Fruit fly (Drosophila melanogaster): Measurements from ENCODE around the gene EloA.

EloA gene

dm6 chr3R:23284256-23284655 lies 32.9 kb downstream of the EloA start (continued):
- TF ChIP-seq H2.0 (GFP tag; IDR thresholded peaks at IDR 0.05) (no peak), pfk (GFP tag; optimal IDR thresholded peaks at IDR 0.05) (peak; percentile 29), NC2β (GFP tag; optimal IDR thresholded peaks at IDR 0.05) (no peak), sim (GFP tag; IDR thresholded peaks at IDR 0.05) (no peak), CG15479 (GFP tag; optimal IDR thresholded peaks at IDR 0.05) (no peak), inv (GFP tag; IDR thresholded peaks at IDR 0.05; ENCODE audit: partially characterized antibody) (no peak), CG2875 (GFP tag; optimal IDR thresholded peaks at IDR 0.05) (peak; percentile 4), Eip74EF (GFP tag; optimal IDR thresholded peaks at IDR 0.05) (no peak), nerfin-2 (GFP tag; IDR thresholded peaks at IDR 0.05; ENCODE audit: partially characterized antibody) (no peak), fru (optimal IDR thresholded peaks at IDR 0.05) (no peak), bigmax (GFP tag; optimal IDR thresholded peaks at IDR 0.05) (no peak), Ets65A (GFP tag) (no peak), CG32767 (GFP tag; IDR thresholded peaks at IDR 0.05) (no peak), bbx (GFP tag; IDR thresholded peaks at IDR 0.05; ENCODE audit: partially characterized antibody) (no peak), odd (GFP tag; optimal IDR thresholded peaks at IDR 0.05) (peak; percentile 74), CG4328 (GFP tag; optimal IDR thresholded peaks at IDR 0.05) (peak; percentile 10), CG17361 (GFP tag; IDR thresholded peaks at IDR 0.05) (no peak), btn (GFP tag; optimal IDR thresholded peaks at IDR 0.05) (no peak), CG2129 (GFP tag; IDR thresholded peaks at IDR 0.05; ENCODE audit: partially characterized antibody) (no peak), CG11560 (tag; IDR thresholded peaks at IDR 0.05) (no peak), MESR4 (GFP tag; optimal IDR thresholded peaks at IDR 0.05) (no peak), CG3995 (GFP tag; optimal IDR thresholded peaks at IDR 0.05) (no peak), pho (GFP tag; optimal IDR thresholded peaks at IDR 0.05) (no peak), schlank (tag; optimal IDR thresholded peaks at IDR 0.05) (peak; percentile 57), maf-S (GFP tag; optimal IDR thresholded peaks at IDR 0.05) (no peak), CG12942 (GFP tag; optimal IDR thresholded peaks at IDR 0.05) (no peak), lov (optimal IDR thresholded peaks at IDR 0.05) (no peak), lov (GFP tag; IDR thresholded peaks at IDR 0.05) (no peak), abd-A (tag; optimal IDR thresholded peaks at IDR 0.05) (no peak), CG13624 (GFP tag; optimal IDR thresholded peaks at IDR 0.05) (no peak), Spps (tag; optimal IDR thresholded peaks at IDR 0.05) (no peak), C15 (GFP tag; IDR thresholded peaks at IDR 0.05) (no peak), Lpt (GFP tag; optimal IDR thresholded peaks at IDR 0.05) (no peak), gro (GFP tag; optimal IDR thresholded peaks at IDR 0.05) (peak; percentile 4), ems (GFP tag; optimal IDR thresholded peaks at IDR 0.05) (no peak), slbo (GFP tag; IDR thresholded peaks at IDR 0.05) (no peak), CG8281 (tag; optimal IDR thresholded peaks at IDR 0.05) (peak; percentile 5), CG4730 (GFP tag; IDR thresholded peaks at IDR 0.05) (no peak), dysf (GFP tag; IDR thresholded peaks at IDR 0.05) (no peak), CG31388 (GFP tag; optimal IDR thresholded peaks at IDR 0.05) (no peak), CG10462 (GFP tag; optimal IDR thresholded peaks at IDR 0.05) (no peak), E2f2 (GFP tag; IDR thresholded peaks at IDR 0.05) (no peak), CG10979 (tag; optimal IDR thresholded peaks at IDR 0.05) (no peak), Adf1 (GFP tag; IDR thresholded peaks at IDR 0.05) (no peak), CG6654 (GFP tag; optimal IDR thresholded peaks at IDR 0.05) (no peak), Six4 (GFP tag; optimal IDR thresholded peaks at IDR 0.05) (no peak), Fer2 (tag; optimal IDR thresholded peaks at IDR 0.05) (no peak), Lhr (GFP tag; optimal IDR thresholded peaks at IDR 0.05) (no peak), CG4820 (GFP tag; optimal IDR thresholded peaks at IDR 0.05) (no peak), D (optimal IDR thresholded peaks at IDR 0.05) (no peak), D (GFP tag; optimal IDR thresholded peaks at IDR 0.05) (no peak), tin (GFP tag; optimal IDR thresholded peaks at IDR 0.05) (no peak), Myb (GFP tag; optimal IDR thresholded peaks at IDR 0.05) (no peak), CG43689 (GFP tag; IDR thresholded peaks at IDR 0.05) (no peak)
